Worm (Caenorhabditis elegans) whole organism, L2 larva: Measurements from ENCODE around the gene smut-1.

Experiments
- ZK546.5 ChIP-seq: sonication (generic microtip); optimal IDR thresholded peaks from 2 replicates; lab custom pipeline; 2017; ENCODE audit warnings: missing biosample characterization, missing genetic modification characterization
- aly-2 ChIP-seq: fragments of 150-350 bp; optimal IDR thresholded peaks from 2 replicates; lab custom pipeline; 2014; ENCODE audit warnings: missing biosample characterization, missing genetic modification characterization
- ama-1 ChIP-seq: fragments of 150-350 bp; optimal IDR thresholded peaks from 2 replicates; lab custom pipeline; 2018; ENCODE audit warnings: inconsistent platforms
- blmp-1 ChIP-seq: sonication (generic microtip); optimal IDR thresholded peaks from 2 replicates; lab custom pipeline; 2017; ENCODE audit warnings: missing genetic modification characterization, mild to moderate bottlenecking, missing compliant biosample characterization, antibody characterized with exemption, moderate library complexity; ENCODE audit not compliant: insufficient read depth
- dmd-4 ChIP-seq: sonication (generic microtip); optimal IDR thresholded peaks from 2 replicates; lab custom pipeline; 2017; ENCODE audit warnings: missing biosample characterization, missing genetic modification characterization
- elt-1 ChIP-seq: fragments of 150-350 bp; optimal IDR thresholded peaks from 2 replicates; lab custom pipeline; 2014; ENCODE audit warnings: missing biosample characterization, missing genetic modification characterization
- mab-5 ChIP-seq: fragments of 150-350 bp; optimal IDR thresholded peaks from 2 replicates; lab custom pipeline; 2014; ENCODE audit warnings: missing biosample characterization, missing genetic modification characterization
- nhr-11 ChIP-seq: fragments of 150-350 bp; optimal IDR thresholded peaks from 2 replicates; lab custom pipeline; 2014; ENCODE audit warnings: missing biosample characterization, missing genetic modification characterization
- nhr-12 ChIP-seq: fragments of 150-350 bp; optimal IDR thresholded peaks from 2 replicates; lab custom pipeline; 2014; ENCODE audit warnings: missing biosample characterization, missing genetic modification characterization
- nhr-77 ChIP-seq: fragments of 150-350 bp; optimal IDR thresholded peaks from 2 replicates; lab custom pipeline; 2014; ENCODE audit warnings: missing biosample characterization, missing genetic modification characterization
- skn-1 ChIP-seq: sonication (generic microtip); optimal IDR thresholded peaks from 2 replicates; lab custom pipeline; 2017; ENCODE audit warnings: missing biosample characterization, missing genetic modification characterization
- snpc-4 ChIP-seq: fragments of 150-350 bp; optimal IDR thresholded peaks from 2 replicates; lab custom pipeline; 2014; ENCODE audit warnings: missing biosample characterization, missing genetic modification characterization
- ztf-4 ChIP-seq: fragments of 150-350 bp; optimal IDR thresholded peaks from 2 replicates; lab custom pipeline; 2014; ENCODE audit warnings: missing biosample characterization, missing genetic modification characterization

DNA sequence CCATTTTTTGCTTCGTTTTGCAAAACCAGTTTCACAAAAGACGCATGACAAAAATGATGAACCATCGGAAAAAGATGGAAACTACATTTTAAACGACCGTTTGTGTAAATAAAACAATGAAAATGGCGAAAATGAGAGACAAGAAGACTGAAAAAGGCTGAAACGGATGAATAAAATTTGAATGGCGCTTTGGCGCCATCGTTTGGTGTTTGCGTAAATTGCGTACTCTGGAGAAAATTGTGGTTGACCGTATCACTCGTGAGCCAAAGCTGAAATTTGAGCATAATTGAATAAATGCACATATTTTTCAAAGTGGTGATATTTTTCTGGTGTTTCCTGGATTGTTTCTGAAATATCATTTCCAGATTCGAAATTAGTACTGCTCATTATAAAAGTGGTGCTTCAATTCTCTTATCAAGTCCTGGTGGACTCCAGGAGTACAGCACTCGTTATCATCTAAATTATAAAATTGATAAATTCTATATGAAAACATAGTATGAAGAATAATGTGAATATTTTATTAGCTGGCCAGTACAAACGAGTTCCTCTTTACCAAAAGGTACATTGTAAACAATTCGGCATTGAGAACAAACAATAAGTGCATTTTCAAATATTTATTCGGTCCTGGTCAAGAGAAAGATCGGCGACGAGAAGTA is 4.5 kb downstream of the smut-1 start:
- no peak for TF ChIP-seq ama-1 (lab: Kevin White, UChicago)
- no peak for TF ChIP-seq ztf-4
- no peak for TF ChIP-seq skn-1 (tag; lab: Kevin White, UChicago)
- TF ChIP-seq blmp-1 (tag; lab: Kevin White, UChicago) = no peak
- no peak for TF ChIP-seq aly-2 (tag; lab: Kevin White, UChicago)
- no peak for TF ChIP-seq nhr-77
- TF ChIP-seq elt-1 (tag; lab: Kevin White, UChicago) = no peak
- TF ChIP-seq nhr-12 (tag; lab: Kevin White, UChicago) = no peak
- TF ChIP-seq nhr-11 = no peak
- no peak for TF ChIP-seq ZK546.5 (tag; lab: Kevin White, UChicago)
- no peak for TF ChIP-seq snpc-4 (tag; lab: Kevin White, UChicago)
- TF ChIP-seq mab-5 (tag; lab: Kevin White, UChicago) = no peak
- no peak for TF ChIP-seq dmd-4 (tag; lab: Kevin White, UChicago)
